Worm (Caenorhabditis elegans): ENCODE measurements around the gene F37A8.2.

- TF ChIP-seq zfp-3 (GFP tag; conservative IDR thresholded peaks at IDR 0.05) = no peak
- no peak for TF ChIP-seq nhr-25 (tag; optimal IDR thresholded peaks at IDR 0.05; ENCODE audit: borderline replicate concordance, insufficient read depth)
- TF ChIP-seq nhr-237 (tag; optimal IDR thresholded peaks at IDR 0.05) = no peak
- TF ChIP-seq snpc-4 (tag; optimal IDR thresholded peaks at IDR 0.05) = no peak
- TF ChIP-seq nhr-41 (GFP tag; IDR thresholded peaks at IDR 0.05) = no peak
- no peak for TF ChIP-seq F49E8.2 (tag; optimal IDR thresholded peaks at IDR 0.05; ENCODE audit: borderline replicate concordance)
- no peak for TF ChIP-seq egl-27 (tag; optimal IDR thresholded peaks at IDR 0.05)
- TF ChIP-seq D1046.2 (GFP tag; IDR thresholded peaks at IDR 0.05) = no peak
- TF ChIP-seq lin-39 (tag; optimal IDR thresholded peaks at IDR 0.05) = no peak
- no peak for TF ChIP-seq F10B5.3 (tag; optimal IDR thresholded peaks at IDR 0.05)
Measured at ce11 chrIII:3954828-3955227, 23.5 kb upstream of the F37A8.2 start.

All from whole organism, L4 larva.